Worm (Caenorhabditis elegans): ENCODE measurements around the gene mec-1.

The mec-1 gene

ce11 chrV:6998303-6998884, 42.1 kb downstream of the mec-1 start, which contains the start of gene nhr-42 (continued):
- no peak for TF ChIP-seq aly-2 (tag; optimal IDR thresholded peaks at IDR 0.05)
- TF ChIP-seq nhr-76 (tag; optimal IDR thresholded peaks at IDR 0.05), result no peak
- no peak for TF ChIP-seq ceh-62 (tag; optimal IDR thresholded peaks at IDR 0.05)
- TF ChIP-seq F44E2.7 (GFP tag; IDR thresholded peaks at IDR 0.05), result no peak
- TF ChIP-seq lin-1 (GFP tag; IDR thresholded peaks at IDR 0.05), result no peak
- no peak for TF ChIP-seq nhr-10 (tag; optimal IDR thresholded peaks at IDR 0.05)
- TF ChIP-seq set-16 (GFP tag; IDR thresholded peaks at IDR 0.05), result no peak
- no peak for TF ChIP-seq mes-2 (tag; optimal IDR thresholded peaks at IDR 0.05; ENCODE audit: poor library complexity, severe bottlenecking)

ce11 chrV:7000734-7001133, 44.4 kb downstream of the mec-1 start:
- TF ChIP-seq rbr-2 (tag; optimal IDR thresholded peaks at IDR 0.05) (no peak), saeg-2 (GFP tag; IDR thresholded peaks at IDR 0.05) (no peak), spr-1 (tag; optimal IDR thresholded peaks at IDR 0.05) (no peak), F26F4.8 (GFP tag; conservative IDR thresholded peaks at IDR 0.05) (no peak), daf-16 (GFP tag; optimal IDR thresholded peaks at IDR 0.05) (no peak), daf-16 (tag; optimal IDR thresholded peaks at IDR 0.05) (peak; percentile 50), dve-1 (tag; optimal IDR thresholded peaks at IDR 0.05; ENCODE audit: insufficient read depth) (peak; percentile 21), mes-2 (tag; optimal IDR thresholded peaks at IDR 0.05; ENCODE audit: poor library complexity, severe bottlenecking) (no peak), R02D3.7 (tag; optimal IDR thresholded peaks at IDR 0.05) (no peak), sdz-12 (GFP tag; optimal IDR thresholded peaks at IDR 0.05) (no peak), lsy-2 (tag; optimal IDR thresholded peaks at IDR 0.05) (no peak), nhr-28 (tag; optimal IDR thresholded peaks at IDR 0.05) (no peak), pha-4 (GFP tag; IDR thresholded peaks at IDR 0.05) (no peak), pha-4 (tag; optimal IDR thresholded peaks at IDR 0.05) (no peak), dmd-6 (GFP tag; IDR thresholded peaks at IDR 0.05) (0 out of 2 replicates have a peak, but pooled peaks have one; percentile 14)

ce11 chrV:7003850-7004249, 47.5 kb downstream of the mec-1 start, which contains the start of gene srab-4:
Gene srab-4, plus strand, starts transcription at chrV:7004150.
- TF ChIP-seq ces-1 (GFP tag; optimal IDR thresholded peaks at IDR 0.05) (no peak), lin-15B (tag; optimal IDR thresholded peaks at IDR 0.05) (no peak), mes-2 (tag; optimal IDR thresholded peaks at IDR 0.05; ENCODE audit: poor library complexity, severe bottlenecking) (no peak), hlh-11 (tag; optimal IDR thresholded peaks at IDR 0.05) (no peak), aly-2 (tag; optimal IDR thresholded peaks at IDR 0.05) (no peak), ztf-11 (tag; optimal IDR thresholded peaks at IDR 0.05) (no peak)

- TF ChIP-seq ctbp-1 (GFP tag; IDR thresholded peaks at IDR 0.05) (no peak), unc-62 (GFP tag; optimal IDR thresholded peaks at IDR 0.05 in 1 of 2) (peak in 1 of 2 experiments; percentile 81), unc-62 (tag; optimal IDR thresholded peaks at IDR 0.05) (no peak), ceh-20 (GFP tag; IDR thresholded peaks at IDR 0.05) (no peak)
These were observed 49.6 kb downstream of the mec-1 start, which contains the start of gene spig-10 for ce11 chrV:7005964-7006363. Gene spig-10, plus strand, starts transcription at chrV:7006264.

ce11 chrV:7007307-7007706, 51.0 kb downstream of the mec-1 start, which contains the start of gene drd-10:
Gene drd-10, plus strand, starts transcription at chrV:7007607.
- TF ChIP-seq mdl-1 (tag; optimal IDR thresholded peaks at IDR 0.05), result no peak
- no peak for TF ChIP-seq egl-27 (tag; optimal IDR thresholded peaks at IDR 0.05)
- no peak for TF ChIP-seq nhr-11 (tag; optimal IDR thresholded peaks at IDR 0.05)
- no peak for TF ChIP-seq arid-1 (GFP tag; conservative IDR thresholded peaks at IDR 0.05)
- no peak for TF ChIP-seq mxl-2 (GFP tag; conservative IDR thresholded peaks at IDR 0.05)
- TF ChIP-seq madf-5 (GFP tag; IDR thresholded peaks at IDR 0.05), result no peak
- TF ChIP-seq nhr-42 (GFP tag; IDR thresholded peaks at IDR 0.05), result no peak
- no peak for TF ChIP-seq vab-7 (GFP tag; IDR thresholded peaks at IDR 0.05)
- no peak for TF ChIP-seq tag-97 (GFP tag; IDR thresholded peaks at IDR 0.05)
- TF ChIP-seq skn-1 (tag; optimal IDR thresholded peaks at IDR 0.05), result no peak
- TF ChIP-seq madf-9 (GFP tag; conservative IDR thresholded peaks at IDR 0.05), result no peak
- no peak for TF ChIP-seq dpl-1 (GFP tag; optimal IDR thresholded peaks at IDR 0.05)
- no peak for TF ChIP-seq attf-4 (tag; optimal IDR thresholded peaks at IDR 0.05)
- TF ChIP-seq fos-1 (tag; optimal IDR thresholded peaks at IDR 0.05), result no peak
- TF ChIP-seq daf-16 (GFP tag; optimal IDR thresholded peaks at IDR 0.05), result no peak
- no peak for TF ChIP-seq daf-16 (tag; optimal IDR thresholded peaks at IDR 0.05)
- TF ChIP-seq daf-19 (GFP tag; conservative IDR thresholded peaks at IDR 0.05), result no peak
- TF ChIP-seq hif-1 (tag; optimal IDR thresholded peaks at IDR 0.05), result no peak

All from whole organism, L4 larva.